Worm (Caenorhabditis elegans) whole organism, young adult: ENCODE measurements around the gene srh-289.

Source experiments
- ccch-3 ChIP-seq: fragments of 200-800 bp; sonication (Bioruptor generic); optimal IDR thresholded peaks from 2 replicates; lab custom pipeline; 2018; ENCODE audit warnings: mild to moderate bottlenecking, missing genetic modification characterization, missing compliant biosample characterization
- hlh-26 ChIP-seq: fragments of 200-800 bp; sonication (Bioruptor generic); conservative IDR thresholded peaks from 2 replicates; pipeline ENCODE4 v1.3.6; 2022; ENCODE audit warnings: missing genetic modification reagents, missing genetic modification characterization, missing compliant biosample characterization
- pha-4 ChIP-seq: fragments of 150-350 bp; sonication (generic microtip); optimal IDR thresholded peaks from 2 replicates; lab custom pipeline; 2014; ENCODE audit warnings: missing biosample characterization, missing genetic modification reagents, missing genetic modification characterization

DNA sequence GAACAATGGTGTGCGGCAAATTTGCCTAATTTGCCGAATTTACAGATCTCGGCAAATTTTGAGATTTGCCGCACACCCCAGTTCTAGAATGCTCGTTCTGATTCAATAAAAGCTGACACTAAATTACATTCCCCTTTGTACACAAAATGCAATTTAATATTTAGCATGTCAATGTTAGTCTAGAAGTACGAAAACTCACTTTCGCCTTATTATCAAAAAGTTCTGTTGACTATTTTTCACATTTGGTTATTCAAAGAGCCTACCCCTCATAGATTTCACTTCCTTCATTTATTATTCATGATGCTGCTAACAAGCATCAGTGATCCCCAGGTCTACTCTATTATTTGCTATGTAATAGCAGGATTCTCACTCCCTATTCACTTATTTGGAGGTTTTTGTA is 24.7 kb upstream of the srh-289 start, which contains the start of gene srh-298:
- no peak for TF ChIP-seq hlh-26 (GFP tag; lab: Robert Waterston, UW)
- no peak for TF ChIP-seq pha-4
- no peak for TF ChIP-seq ccch-3 (GFP tag; lab: Kevin White, UChicago)
